Fruit fly (Drosophila melanogaster): ENCODE data around the gene CG46466.

CG46466 gene

DNA sequence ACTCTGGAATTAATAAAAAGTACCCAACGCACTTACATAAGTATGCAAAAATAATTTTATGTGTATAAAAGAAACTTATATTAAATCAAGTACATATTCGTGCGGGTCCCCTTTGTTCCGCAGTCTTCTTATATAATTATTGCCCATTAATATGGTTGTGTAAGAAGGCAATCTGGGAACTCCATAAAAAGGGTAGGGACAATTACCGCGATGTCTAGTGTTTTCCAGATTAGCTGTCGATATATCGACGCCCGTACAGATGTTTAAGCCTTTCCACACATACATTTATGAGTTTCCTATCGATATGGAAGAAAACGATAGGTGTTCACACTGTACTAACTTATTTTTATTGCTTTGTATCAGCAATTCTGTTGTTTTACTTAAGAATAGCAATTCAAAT is 33.7 kb upstream of the CG46466 start (continued):
- no peak for TF ChIP-seq CG15514 (GFP tag; optimal IDR thresholded peaks at IDR 0.05)
- TF ChIP-seq Dbx (GFP tag; IDR thresholded peaks at IDR 0.05): no peak; the same call in 2 of the 3 replicates
- peak; percentile 22 for TF ChIP-seq ems (GFP tag; optimal IDR thresholded peaks at IDR 0.05)
- peak; percentile 56 for TF ChIP-seq pho (GFP tag; optimal IDR thresholded peaks at IDR 0.05)
- no peak for TF ChIP-seq ham (GFP tag; IDR thresholded peaks at IDR 0.05)
- no peak for TF ChIP-seq CG6683 (GFP tag; optimal IDR thresholded peaks at IDR 0.05)
- peak; percentile 27 for TF ChIP-seq Dp (GFP tag; optimal IDR thresholded peaks at IDR 0.05)
- TF ChIP-seq Mad (GFP tag; optimal IDR thresholded peaks at IDR 0.05): peak; percentile 2
- TF ChIP-seq CG4328 (GFP tag; optimal IDR thresholded peaks at IDR 0.05): no peak
- TF ChIP-seq trem (tag; optimal IDR thresholded peaks at IDR 0.05): peak; percentile 37
- no peak for TF ChIP-seq CG18011 (GFP tag; optimal IDR thresholded peaks at IDR 0.05)
- TF ChIP-seq ap (GFP tag; IDR thresholded peaks at IDR 0.05): no peak
- no peak for TF ChIP-seq Taf1 (GFP tag; IDR thresholded peaks at IDR 0.05)
- TF ChIP-seq CG18262 (tag; optimal IDR thresholded peaks at IDR 0.05): peak; percentile 22
- TF ChIP-seq Hsf (GFP tag; optimal IDR thresholded peaks at IDR 0.05): peak; percentile 42
- TF ChIP-seq Poxn (GFP tag; IDR thresholded peaks at IDR 0.05): no peak
- TF ChIP-seq al (GFP tag; IDR thresholded peaks at IDR 0.05): no peak
- peak; percentile 28 for TF ChIP-seq CG15269 (tag; optimal IDR thresholded peaks at IDR 0.05)
- TF ChIP-seq CG18764 (GFP tag; optimal IDR thresholded peaks at IDR 0.05): peak; percentile 16
- no peak for TF ChIP-seq CG3847 (GFP tag; IDR thresholded peaks at IDR 0.05)
- no peak for TF ChIP-seq CG14441 (GFP tag; IDR thresholded peaks at IDR 0.05)
- TF ChIP-seq CG13123 (GFP tag; optimal IDR thresholded peaks at IDR 0.05): peak; percentile 6
- peak; percentile 58 for TF ChIP-seq sug (tag; optimal IDR thresholded peaks at IDR 0.05)
- TF ChIP-seq Tbp (GFP tag; optimal IDR thresholded peaks at IDR 0.05): no peak
- TF ChIP-seq CG10462 (GFP tag; optimal IDR thresholded peaks at IDR 0.05): no peak
- TF ChIP-seq lmd (GFP tag; IDR thresholded peaks at IDR 0.05): no peak
- no peak for TF ChIP-seq vfl (GFP tag; optimal IDR thresholded peaks at IDR 0.05)
- no peak for TF ChIP-seq CG16863 (GFP tag; optimal IDR thresholded peaks at IDR 0.05)
- no peak for TF ChIP-seq wek (GFP tag; optimal IDR thresholded peaks at IDR 0.05)
- no peak for TF ChIP-seq jing (GFP tag; optimal IDR thresholded peaks at IDR 0.05)
- TF ChIP-seq Sry-β (GFP tag; optimal IDR thresholded peaks at IDR 0.05): no peak
- TF ChIP-seq CG12155 (GFP tag; optimal IDR thresholded peaks at IDR 0.05): peak; percentile 25
- TF ChIP-seq CG5245 (GFP tag; optimal IDR thresholded peaks at IDR 0.05): no peak
- no peak for TF ChIP-seq ken (GFP tag; IDR thresholded peaks at IDR 0.05)
- peak; percentile 57 for TF ChIP-seq Meics (GFP tag; optimal IDR thresholded peaks at IDR 0.05)
- no peak for TF ChIP-seq gcm2 (GFP tag; optimal IDR thresholded peaks at IDR 0.05)
- no peak for TF ChIP-seq Sox100B (GFP tag; optimal IDR thresholded peaks at IDR 0.05)
- TF ChIP-seq ase (GFP tag; IDR thresholded peaks at IDR 0.05): no peak
- no peak for TF ChIP-seq MTF-1 (GFP tag; optimal IDR thresholded peaks at IDR 0.05; ENCODE audit: borderline replicate concordance)
- TF ChIP-seq CG3995 (GFP tag; optimal IDR thresholded peaks at IDR 0.05): peak; percentile 84
- TF ChIP-seq dm (GFP tag; optimal IDR thresholded peaks at IDR 0.05): peak; percentile 21
- TF ChIP-seq her (GFP tag; optimal IDR thresholded peaks at IDR 0.05): no peak
- TF ChIP-seq Hr3 (GFP tag; optimal IDR thresholded peaks at IDR 0.05): peak; percentile 35
- peak; percentile 58 for TF ChIP-seq CG12769 (tag; optimal IDR thresholded peaks at IDR 0.05)
- TF ChIP-seq CG4360 (GFP tag; IDR thresholded peaks at IDR 0.05): no peak
- peak; percentile 20 for TF ChIP-seq CG10543 (GFP tag; optimal IDR thresholded peaks at IDR 0.05)
- no peak for TF ChIP-seq NfI (GFP tag; optimal IDR thresholded peaks at IDR 0.05)
- peak; percentile 11 for TF ChIP-seq Chrac-16 (GFP tag; optimal IDR thresholded peaks at IDR 0.05)
- peak; percentile 88 for TF ChIP-seq CG13894 (tag; optimal IDR thresholded peaks at IDR 0.05)
- TF ChIP-seq Myb (GFP tag; optimal IDR thresholded peaks at IDR 0.05): peak; percentile 64
- peak; percentile 47 for TF ChIP-seq lilli (GFP tag; optimal IDR thresholded peaks at IDR 0.05)
- no peak for TF ChIP-seq p53 (GFP tag; optimal IDR thresholded peaks at IDR 0.05)
- TF ChIP-seq HLH54F (GFP tag; optimal IDR thresholded peaks at IDR 0.05): peak; percentile 44

All from whole organism, embryonic.